Worm (Caenorhabditis elegans): ENCODE results near the gene F10C1.9.

F10C1.9 gene

ce11 chrII:5702611-5703192 is 42.4 kb downstream of the F10C1.9 start:
- no peak for TF ChIP-seq cebp-1 (GFP tag; IDR thresholded peaks at IDR 0.05)
- peak; percentile 28 for TF ChIP-seq cebp-1 (tag; optimal IDR thresholded peaks at IDR 0.05)
- no peak for TF ChIP-seq hsf-1 (GFP tag; IDR thresholded peaks at IDR 0.05)

ce11 chrII:5701485-5701884 is 43.6 kb downstream of the F10C1.9 start:
- no peak for TF ChIP-seq unc-130 (GFP tag; optimal IDR thresholded peaks at IDR 0.05)
- no peak for TF ChIP-seq akir-1 (GFP tag; optimal IDR thresholded peaks at IDR 0.05)
- TF ChIP-seq T07F8.4 (tag; optimal IDR thresholded peaks at IDR 0.05), result no peak
- no peak for TF ChIP-seq ztf-22 (GFP tag; optimal IDR thresholded peaks at IDR 0.05)
- no peak for TF ChIP-seq B0035.1 (tag; optimal IDR thresholded peaks at IDR 0.05)
- no peak for TF ChIP-seq F57A8.1 (GFP tag; optimal IDR thresholded peaks at IDR 0.05)
- TF ChIP-seq ceh-79 (tag; optimal IDR thresholded peaks at IDR 0.05), result no peak
- TF ChIP-seq sdz-38 (tag; optimal IDR thresholded peaks at IDR 0.05), result no peak
- 0 out of 2 replicates have a peak, but pooled peaks have one; percentile 13 for TF ChIP-seq madf-3 (GFP tag; IDR thresholded peaks at IDR 0.05)
- no peak; the same call in 1 of the 2 replicates for TF ChIP-seq zfh-2 (GFP tag; conservative IDR thresholded peaks at IDR 0.05)
- no peak for TF ChIP-seq K11D2.4 (GFP tag; IDR thresholded peaks at IDR 0.05)
- peak; percentile 98 for TF ChIP-seq snpc-1.1 (tag; optimal IDR thresholded peaks at IDR 0.05; ENCODE audit: insufficient read depth)
- TF ChIP-seq snpc-3.4 (tag; optimal IDR thresholded peaks at IDR 0.05), result peak; percentile 92
- TF ChIP-seq egl-18 (GFP tag; IDR thresholded peaks at IDR 0.05), result no peak
- TF ChIP-seq nfya-1 (tag; optimal IDR thresholded peaks at IDR 0.05; ENCODE audit: borderline replicate concordance, insufficient read depth), result no peak
- TF ChIP-seq lag-1 (GFP tag; IDR thresholded peaks at IDR 0.05), result no peak
- no peak for TF ChIP-seq Y95B8A.8 (GFP tag; IDR thresholded peaks at IDR 0.05)
- TF ChIP-seq Y67H2A.10 (GFP tag; conservative IDR thresholded peaks at IDR 0.05), result no peak
- peak; percentile 53 for TF ChIP-seq nfyb-1 (GFP tag; IDR thresholded peaks at IDR 0.05)
- no peak for TF ChIP-seq athp-1 (tag; optimal IDR thresholded peaks at IDR 0.05)
- no peak for TF ChIP-seq Y53F4B.3 (GFP tag; IDR thresholded peaks at IDR 0.05)
- no peak for TF ChIP-seq egrh-3 (GFP tag; IDR thresholded peaks at IDR 0.05)
- TF ChIP-seq fkh-3 (tag; optimal IDR thresholded peaks at IDR 0.05), result no peak
- TF ChIP-seq D2030.7 (GFP tag; IDR thresholded peaks at IDR 0.05), result peak; percentile 81
- peak; percentile 3 for TF ChIP-seq nhr-80 (tag; optimal IDR thresholded peaks at IDR 0.05)
- TF ChIP-seq snpc-1.3 (tag; optimal IDR thresholded peaks at IDR 0.05; ENCODE audit: insufficient read depth), result peak; percentile 78
- TF ChIP-seq attf-3 (GFP tag; conservative IDR thresholded peaks at IDR 0.05), result no peak
- no peak for TF ChIP-seq Y79H2A.3 (GFP tag; conservative IDR thresholded peaks at IDR 0.05)
- TF ChIP-seq ztf-3 (GFP tag; optimal IDR thresholded peaks at IDR 0.05), result no peak
- TF ChIP-seq lin-54 (GFP tag; optimal IDR thresholded peaks at IDR 0.05), result peak; percentile 23
- no peak for TF ChIP-seq ztf-28 (GFP tag; IDR thresholded peaks at IDR 0.05)
- TF ChIP-seq T26A5.8 (tag; optimal IDR thresholded peaks at IDR 0.05), result no peak
- TF ChIP-seq ztf-18 (tag; optimal IDR thresholded peaks at IDR 0.05), result no peak
- no peak for TF ChIP-seq F22D6.2 (tag; optimal IDR thresholded peaks at IDR 0.05)
- TF ChIP-seq F37B4.10 (GFP tag; IDR thresholded peaks at IDR 0.05), result no peak
- no peak for TF ChIP-seq ceh-91 (GFP tag; IDR thresholded peaks at IDR 0.05)
- peak; percentile 39 for TF ChIP-seq F23B12.7 (tag; optimal IDR thresholded peaks at IDR 0.05; ENCODE audit: insufficient read depth)
- TF ChIP-seq nhr-90 (tag; optimal IDR thresholded peaks at IDR 0.05), result no peak
- TF ChIP-seq egl-44 (GFP tag; IDR thresholded peaks at IDR 0.05), result no peak
- TF ChIP-seq F10E7.11 (tag; optimal IDR thresholded peaks at IDR 0.05), result no peak
- TF ChIP-seq ztf-6 (GFP tag; IDR thresholded peaks at IDR 0.05), result no peak
- TF ChIP-seq sptf-2 (GFP tag; optimal IDR thresholded peaks at IDR 0.05), result no peak
- no peak for TF ChIP-seq ceh-40 (GFP tag; IDR thresholded peaks at IDR 0.05)
- peak; percentile 77 for TF ChIP-seq mcd-1 (GFP tag; IDR thresholded peaks at IDR 0.05)
